Worm (Caenorhabditis elegans): ENCODE measurements around the gene scl-14.
A peak's percentile ranks its signal among the peaks of the same experiment; 100 is the strongest.
"Not testable (repeated sequence)": the region's sequence is repeated elsewhere in the genome, so short reads cannot be mapped to it uniquely, and the experiment has no call there.

Gene scl-14

DNA sequence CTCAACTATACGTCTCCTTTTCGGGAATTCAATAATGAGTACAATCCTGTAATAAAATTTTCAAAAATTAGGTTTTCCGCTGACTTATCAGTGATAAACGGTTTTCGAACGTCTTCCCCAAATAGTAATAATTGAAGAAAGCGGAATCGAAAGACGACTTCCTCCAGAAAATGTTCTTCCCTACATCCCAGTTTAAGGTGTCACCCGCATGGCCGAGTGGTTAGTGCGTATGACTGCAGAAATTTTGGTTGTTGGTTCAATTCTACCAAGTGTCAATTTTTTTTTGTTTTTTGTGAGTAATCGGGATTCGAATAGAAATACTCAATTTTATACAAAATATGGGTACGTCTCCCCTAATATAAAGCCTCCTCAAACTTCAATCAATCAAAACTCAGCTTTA, 24.5 kb upstream of the scl-14 start (continued):
- not testable (repeated sequence) for TF ChIP-seq snpc-4 (GFP tag; optimal IDR thresholded peaks at IDR 0.05)
- TF ChIP-seq snpc-4 (tag; optimal IDR thresholded peaks at IDR 0.05): peak in 1 of 4 experiments; percentile 36

ce11 chrIV:13142254-13142653, 23.0 kb upstream of the scl-14 start, which contains the start of gene spe-43:
Gene spe-43 (minus strand): TSS chrIV:13142354.
- TF ChIP-seq F57C9.4 (tag; optimal IDR thresholded peaks at IDR 0.05): no peak
- TF ChIP-seq T07F8.4 (tag; optimal IDR thresholded peaks at IDR 0.05): no peak
- no peak for TF ChIP-seq F57A8.1 (GFP tag; optimal IDR thresholded peaks at IDR 0.05)
- no peak for TF ChIP-seq efl-1 (GFP tag; optimal IDR thresholded peaks at IDR 0.05)
- no peak for TF ChIP-seq nhr-27 (tag; optimal IDR thresholded peaks at IDR 0.05)
- TF ChIP-seq him-1 (tag; optimal IDR thresholded peaks at IDR 0.05): no peak
- TF ChIP-seq ztf-18 (tag; optimal IDR thresholded peaks at IDR 0.05): no peak
- TF ChIP-seq mcd-1 (GFP tag; IDR thresholded peaks at IDR 0.05): no peak
- TF ChIP-seq ceh-27 (GFP tag; optimal IDR thresholded peaks at IDR 0.05): no peak
- no peak for TF ChIP-seq nhr-90 (tag; optimal IDR thresholded peaks at IDR 0.05)
- no peak for TF ChIP-seq madf-8 (GFP tag; conservative IDR thresholded peaks at IDR 0.05)
- TF ChIP-seq F52B5.7 (tag; optimal IDR thresholded peaks at IDR 0.05): no peak
- TF ChIP-seq ceh-79 (tag; optimal IDR thresholded peaks at IDR 0.05): no peak
- TF ChIP-seq D2030.7 (GFP tag; IDR thresholded peaks at IDR 0.05): no peak
- TF ChIP-seq cebp-2 (GFP tag; IDR thresholded peaks at IDR 0.05): no peak
- no peak for TF ChIP-seq Y79H2A.3 (GFP tag; conservative IDR thresholded peaks at IDR 0.05)
- no peak for TF ChIP-seq K11D2.4 (GFP tag; IDR thresholded peaks at IDR 0.05)

DNA sequence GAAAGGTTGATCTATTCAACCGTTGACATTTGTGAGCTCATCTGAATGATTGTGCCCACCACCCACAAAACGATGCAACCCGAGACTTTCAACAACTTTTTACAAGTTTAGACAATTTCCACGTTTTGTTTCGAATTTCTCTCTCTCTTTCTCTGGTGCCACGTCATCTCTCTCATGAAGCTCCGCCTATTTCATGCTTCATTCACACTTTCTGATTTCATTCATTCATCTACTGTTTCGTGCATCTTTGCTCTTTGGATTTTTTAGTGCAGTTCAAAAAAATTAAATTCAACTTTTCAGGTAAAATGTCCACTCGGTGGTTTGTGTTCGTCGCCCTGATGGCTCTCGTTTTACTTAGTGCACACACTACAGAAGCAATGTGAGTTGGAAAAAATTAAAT, 16.0 kb upstream of the scl-14 start, which contains the start of gene nlp-79:
nlp-79 (plus strand) TSS at position 301 of the 400 bp plus-strand sequence.
- TF ChIP-seq hmg-20 (GFP tag; IDR thresholded peaks at IDR 0.05): no peak
- TF ChIP-seq egl-18 (GFP tag; IDR thresholded peaks at IDR 0.05): no peak
- no peak for TF ChIP-seq mes-4 (tag; optimal IDR thresholded peaks at IDR 0.05)
- TF ChIP-seq lin-40 (tag; optimal IDR thresholded peaks at IDR 0.05): no peak
- no peak for TF ChIP-seq tbx-9 (tag; optimal IDR thresholded peaks at IDR 0.05; ENCODE audit: borderline replicate concordance)
- TF ChIP-seq K11D2.4 (GFP tag; IDR thresholded peaks at IDR 0.05): no peak
- no peak for TF ChIP-seq F55B11.4 (tag; optimal IDR thresholded peaks at IDR 0.05; ENCODE audit: borderline replicate concordance, insufficient read depth)
- TF ChIP-seq F57C9.4 (tag; optimal IDR thresholded peaks at IDR 0.05): no peak
- no peak for TF ChIP-seq Y95B8A.8 (GFP tag; IDR thresholded peaks at IDR 0.05)
- TF ChIP-seq madf-8 (GFP tag; conservative IDR thresholded peaks at IDR 0.05): no peak
- no peak for TF ChIP-seq tlf-1 (GFP tag; optimal IDR thresholded peaks at IDR 0.05)
- no peak for TF ChIP-seq F10E7.11 (tag; optimal IDR thresholded peaks at IDR 0.05)
- no peak for TF ChIP-seq ztf-18 (tag; optimal IDR thresholded peaks at IDR 0.05)
- no peak for TF ChIP-seq snpc-3.4 (tag; optimal IDR thresholded peaks at IDR 0.05)
- TF ChIP-seq Y53G8AR.9 (GFP tag; conservative IDR thresholded peaks at IDR 0.05): no peak
- no peak for TF ChIP-seq hlh-12 (tag; optimal IDR thresholded peaks at IDR 0.05)
- no peak for TF ChIP-seq bed-2 (GFP tag; IDR thresholded peaks at IDR 0.05)

ce11 chrIV:13154391-13155283, 10.6 kb upstream of the scl-14 start, which contains the start of the genes crld-1 and msh-5:
Gene crld-1 (minus strand): TSS chrIV:13154441.
Gene msh-5 (plus strand): TSS chrIV:13155233.
- TF ChIP-seq sdz-38 (tag; optimal IDR thresholded peaks at IDR 0.05): no peak
- no peak for TF ChIP-seq lag-1 (GFP tag; IDR thresholded peaks at IDR 0.05)
- no peak for TF ChIP-seq akir-1 (GFP tag; optimal IDR thresholded peaks at IDR 0.05)
- TF ChIP-seq efl-1 (GFP tag; optimal IDR thresholded peaks at IDR 0.05): peak; percentile 38
- TF ChIP-seq attf-6 (GFP tag; IDR thresholded peaks at IDR 0.05): peak; percentile 71; the same call in 1 of the 2 replicates
- no peak for TF ChIP-seq F52B5.7 (tag; optimal IDR thresholded peaks at IDR 0.05)
- TF ChIP-seq nfya-2 (GFP tag; IDR thresholded peaks at IDR 0.05): no peak
- TF ChIP-seq F23B12.7 (tag; optimal IDR thresholded peaks at IDR 0.05; ENCODE audit: insufficient read depth): no peak
- TF ChIP-seq pbrm-1 (GFP tag; IDR thresholded peaks at IDR 0.05): no peak
- TF ChIP-seq ekl-4 (GFP tag; IDR thresholded peaks at IDR 0.05): no peak
- TF ChIP-seq lin-35 (GFP tag; optimal IDR thresholded peaks at IDR 0.05): no peak
- peak; percentile 32 for TF ChIP-seq snpc-1.3 (tag; optimal IDR thresholded peaks at IDR 0.05; ENCODE audit: insufficient read depth)
- no peak for TF ChIP-seq ceh-27 (GFP tag; optimal IDR thresholded peaks at IDR 0.05)
- no peak for TF ChIP-seq B0035.1 (tag; optimal IDR thresholded peaks at IDR 0.05)
